Worm (Caenorhabditis elegans) whole organism, L3 larva: ENCODE results near the gene npr-20.

ENCODE experiments used
- R02D3.7 ChIP-seq: fragments of 150-350 bp; optimal IDR thresholded peaks from 2 replicates; lab custom pipeline; 2014; ENCODE audit warnings: missing biosample characterization, missing genetic modification characterization
- ZK546.5 ChIP-seq: sonication (generic microtip); optimal IDR thresholded peaks from 2 replicates; lab custom pipeline; 2017; ENCODE audit warnings: missing biosample characterization, missing genetic modification characterization
- aly-2 ChIP-seq: fragments of 150-350 bp; optimal IDR thresholded peaks from 2 replicates; lab custom pipeline; 2014; ENCODE audit warnings: missing biosample characterization, missing genetic modification characterization
- ama-1 ChIP-seq: fragments of 150-350 bp; optimal IDR thresholded peaks from 2 replicates; lab custom pipeline; 2018
- ceh-16 ChIP-seq: sonication (generic microtip); optimal IDR thresholded peaks from 2 replicates; lab custom pipeline; 2017; ENCODE audit warnings: missing biosample characterization, missing genetic modification characterization
- ceh-28 ChIP-seq: fragments of 150-350 bp; optimal IDR thresholded peaks from 2 replicates; lab custom pipeline; 2014; ENCODE audit warnings: missing biosample characterization, missing genetic modification reagents, missing genetic modification characterization
- ceh-82 ChIP-seq: fragments of 150-350 bp; optimal IDR thresholded peaks from 2 replicates; lab custom pipeline; 2014; ENCODE audit warnings: missing biosample characterization, missing genetic modification characterization
- ceh-9 ChIP-seq: sonication (generic microtip); optimal IDR thresholded peaks from 2 replicates; lab custom pipeline; 2018; ENCODE audit warnings: missing biosample characterization, missing genetic modification characterization
- daf-12 ChIP-seq: fragments of 150-350 bp; optimal IDR thresholded peaks from 2 replicates; lab custom pipeline; 2014; ENCODE audit warnings: missing biosample characterization, missing genetic modification reagents, missing genetic modification characterization
- egl-27 ChIP-seq: sonication (generic microtip); optimal IDR thresholded peaks from 4 replicates; lab custom pipeline; 2017; ENCODE audit warnings: missing biosample characterization, missing genetic modification reagents, missing genetic modification characterization
- egl-5 ChIP-seq: fragments of 150-350 bp; optimal IDR thresholded peaks from 2 replicates; lab custom pipeline; 2017; ENCODE audit warnings: missing biosample characterization, missing genetic modification reagents, missing genetic modification characterization, inconsistent platforms
- elt-1 ChIP-seq: fragments of 150-350 bp; optimal IDR thresholded peaks from 2 replicates; lab custom pipeline; 2014; ENCODE audit warnings: missing biosample characterization, missing genetic modification characterization
- elt-2 ChIP-seq: sonication (generic microtip); optimal IDR thresholded peaks from 2 replicates; lab custom pipeline; 2016; ENCODE audit warnings: missing genetic modification reagents, mild to moderate bottlenecking, missing genetic modification characterization, missing compliant biosample characterization
- elt-3 ChIP-seq, 3 experiments: fragments of 150-350 bp in 1 of 3; sonication (generic microtip) in 2 of 3; optimal IDR thresholded peaks; 2 replicates in 2 of 3; 4 replicates in 1 of 3; lab custom pipeline; 2014 to 2017; ENCODE audit warnings: missing biosample characterization in 3 of 3, missing genetic modification characterization in 3 of 3
- eor-1 ChIP-seq, 2 experiments: fragments of 150-350 bp; optimal IDR thresholded peaks; 2 replicates each; lab custom pipeline; 2014 to 2018; ENCODE audit warnings: missing biosample characterization in 2 of 2, missing genetic modification characterization in 2 of 2
- fkh-10 ChIP-seq: sonication (generic microtip); optimal IDR thresholded peaks from 2 replicates; lab custom pipeline; 2017; ENCODE audit warnings: missing biosample characterization, missing genetic modification reagents, missing genetic modification characterization
- fkh-2 ChIP-seq: fragments of 150-350 bp; optimal IDR thresholded peaks from 2 replicates; lab custom pipeline; 2014; ENCODE audit warnings: missing biosample characterization, missing genetic modification reagents, missing genetic modification characterization
- fos-1 ChIP-seq: fragments of 150-350 bp; optimal IDR thresholded peaks from 2 replicates; lab custom pipeline; 2014; ENCODE audit warnings: missing biosample characterization, missing genetic modification characterization
- hmg-11 ChIP-seq: sonication (generic microtip); optimal IDR thresholded peaks from 2 replicates; lab custom pipeline; 2016; ENCODE audit warnings: missing genetic modification characterization, missing compliant biosample characterization
- jun-1 ChIP-seq: fragments of 150-350 bp; optimal IDR thresholded peaks from 2 replicates; lab custom pipeline; 2014; ENCODE audit warnings: missing biosample characterization, missing genetic modification reagents, missing genetic modification characterization
- lin-15B ChIP-seq: fragments of 150-350 bp; optimal IDR thresholded peaks from 2 replicates; lab custom pipeline; 2014; ENCODE audit warnings: missing biosample characterization, missing genetic modification characterization
- lin-39 ChIP-seq: fragments of 150-350 bp; optimal IDR thresholded peaks from 2 replicates; lab custom pipeline; 2018; ENCODE audit warnings: missing biosample characterization, missing genetic modification reagents, missing genetic modification characterization
- lsy-12 ChIP-seq: sonication (generic microtip); optimal IDR thresholded peaks from 2 replicates; lab custom pipeline; 2016; ENCODE audit warnings: mild to moderate bottlenecking, missing genetic modification characterization, missing compliant biosample characterization
- mdl-1 ChIP-seq: fragments of 150-350 bp; optimal IDR thresholded peaks from 2 replicates; lab custom pipeline; 2014; ENCODE audit warnings: missing biosample characterization, missing genetic modification characterization
- mml-1 ChIP-seq: fragments of 150-350 bp; sonication (generic microtip); optimal IDR thresholded peaks from 3 replicates; lab custom pipeline; 2014; ENCODE audit warnings: missing biosample characterization, missing genetic modification characterization
- nfya-1 ChIP-seq: sonication (generic microtip); optimal IDR thresholded peaks from 2 replicates; lab custom pipeline; 2017; ENCODE audit warnings: missing genetic modification characterization, mild to moderate bottlenecking, missing compliant biosample characterization, antibody characterized with exemption, moderate library complexity; ENCODE audit not compliant: insufficient read depth
- nhr-11 ChIP-seq: fragments of 150-350 bp; optimal IDR thresholded peaks from 2 replicates; lab custom pipeline; 2014; ENCODE audit warnings: missing biosample characterization, missing genetic modification characterization
- nhr-12 ChIP-seq: fragments of 150-350 bp; optimal IDR thresholded peaks from 2 replicates; lab custom pipeline; 2014; ENCODE audit warnings: missing biosample characterization, missing genetic modification characterization
- nhr-23 ChIP-seq: fragments of 150-350 bp; optimal IDR thresholded peaks from 2 replicates; lab custom pipeline; 2014; ENCODE audit warnings: missing biosample characterization, missing genetic modification reagents, missing genetic modification characterization
- nhr-237 ChIP-seq: fragments of 150-350 bp; optimal IDR thresholded peaks from 2 replicates; lab custom pipeline; 2014; ENCODE audit warnings: missing biosample characterization, missing genetic modification characterization
- nhr-25 ChIP-seq: sonication (generic microtip); optimal IDR thresholded peaks from 2 replicates; lab custom pipeline; 2017; ENCODE audit warnings: missing biosample characterization, missing genetic modification characterization
- nhr-28 ChIP-seq: fragments of 150-350 bp; optimal IDR thresholded peaks from 2 replicates; lab custom pipeline; 2014; ENCODE audit warnings: missing biosample characterization, missing genetic modification characterization
- nhr-43 ChIP-seq: sonication (generic microtip); optimal IDR thresholded peaks from 2 replicates; lab custom pipeline; 2016; ENCODE audit warnings: mild to moderate bottlenecking, missing genetic modification characterization, missing compliant biosample characterization; ENCODE audit not compliant: poor library complexity, severe bottlenecking
- nhr-67 ChIP-seq: fragments of 150-350 bp; optimal IDR thresholded peaks from 2 replicates; lab custom pipeline; 2014; ENCODE audit warnings: missing biosample characterization, missing genetic modification characterization
- nhr-76 ChIP-seq: fragments of 150-350 bp; sonication (generic microtip); optimal IDR thresholded peaks from 5 replicates; lab custom pipeline; 2014; ENCODE audit warnings: missing biosample characterization, missing genetic modification characterization
- nhr-77 ChIP-seq: fragments of 150-350 bp; optimal IDR thresholded peaks from 2 replicates; lab custom pipeline; 2014; ENCODE audit warnings: missing biosample characterization, missing genetic modification characterization
- pha-4 ChIP-seq: fragments of 150-350 bp; optimal IDR thresholded peaks from 2 replicates; lab custom pipeline; 2014; ENCODE audit warnings: missing biosample characterization, missing genetic modification reagents, missing genetic modification characterization
- pqm-1 ChIP-seq: fragments of 150-350 bp; optimal IDR thresholded peaks from 2 replicates; lab custom pipeline; 2017; ENCODE audit warnings: missing biosample characterization, missing genetic modification characterization, inconsistent platforms
- sea-2 ChIP-seq: fragments of 150-350 bp; sonication (generic microtip); optimal IDR thresholded peaks from 4 replicates; lab custom pipeline; 2014; ENCODE audit warnings: missing biosample characterization, missing genetic modification reagents, missing genetic modification characterization
- skn-1 ChIP-seq: fragments of 150-350 bp; optimal IDR thresholded peaks from 2 replicates; lab custom pipeline; 2014; ENCODE audit warnings: missing biosample characterization, missing genetic modification characterization
- snpc-4 ChIP-seq: fragments of 150-350 bp; optimal IDR thresholded peaks from 2 replicates; lab custom pipeline; 2014; ENCODE audit warnings: missing biosample characterization, missing genetic modification characterization
- tbx-2 ChIP-seq: sonication (generic microtip); optimal IDR thresholded peaks from 2 replicates; lab custom pipeline; 2016; ENCODE audit warnings: mild to moderate bottlenecking, missing genetic modification characterization, missing compliant biosample characterization
- unc-39 ChIP-seq: sonication (generic microtip); optimal IDR thresholded peaks from 4 replicates; lab custom pipeline; 2017; ENCODE audit warnings: missing biosample characterization, missing genetic modification characterization
- unc-62 ChIP-seq: fragments of 150-350 bp; sonication (generic microtip); optimal IDR thresholded peaks from 4 replicates; lab custom pipeline; 2014; ENCODE audit warnings: missing biosample characterization, missing genetic modification reagents, missing genetic modification characterization
- zag-1 ChIP-seq: fragments of 150-350 bp; optimal IDR thresholded peaks from 2 replicates; lab custom pipeline; 2014; ENCODE audit warnings: missing biosample characterization, missing genetic modification characterization
- ztf-11 ChIP-seq: fragments of 150-350 bp; optimal IDR thresholded peaks from 2 replicates; lab custom pipeline; 2014; ENCODE audit warnings: missing biosample characterization, missing genetic modification characterization
- ztf-4 ChIP-seq: fragments of 150-350 bp; optimal IDR thresholded peaks from 2 replicates; lab custom pipeline; 2014; ENCODE audit warnings: missing biosample characterization, missing genetic modification characterization

Gene npr-20

DNA sequence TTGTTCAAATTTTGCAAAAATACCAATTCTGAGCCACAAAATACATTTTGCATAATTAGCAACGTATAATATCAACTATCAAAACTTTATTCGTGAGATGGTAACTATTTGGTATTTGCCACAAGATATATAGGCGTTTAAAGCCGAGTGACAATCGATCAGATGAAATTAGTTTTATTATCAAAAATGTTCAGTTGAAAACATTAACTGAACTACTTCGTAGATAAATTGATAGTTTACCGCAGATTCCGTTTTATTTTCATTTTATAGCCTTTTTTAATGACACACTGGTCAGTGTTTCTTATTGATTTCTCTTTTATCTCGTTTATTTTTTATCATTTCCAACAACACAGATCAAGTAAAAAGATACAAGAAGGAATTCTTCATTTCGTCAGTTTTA, 47.8 kb downstream of the npr-20 start:
- TF ChIP-seq nhr-43: peak; percentile 33
- TF ChIP-seq egl-27 (tag; lab: Kevin White, UChicago): no peak
- TF ChIP-seq nhr-11 (tag; lab: Kevin White, UChicago): no peak
- TF ChIP-seq pha-4: no peak
- TF ChIP-seq nhr-23: peak; percentile 43
- TF ChIP-seq zag-1 (tag; lab: Kevin White, UChicago): no peak
- TF ChIP-seq daf-12 (tag; lab: Kevin White, UChicago): no peak
- no peak for TF ChIP-seq ceh-82 (tag; lab: Kevin White, UChicago)
- TF ChIP-seq unc-62: no peak
- TF ChIP-seq ama-1 (lab: Kevin White, UChicago): no peak
- TF ChIP-seq lin-15B (tag; lab: Kevin White, UChicago): no peak
- no peak for TF ChIP-seq ztf-4
- TF ChIP-seq ceh-16 (tag; lab: Kevin White, UChicago): no peak
- TF ChIP-seq fos-1 (tag; lab: Kevin White, UChicago): no peak
- TF ChIP-seq lsy-12 (tag; lab: Kevin White, UChicago): no peak
- TF ChIP-seq nhr-25: peak; percentile 49
- TF ChIP-seq nhr-67 (tag; lab: Kevin White, UChicago): no peak
- no peak for TF ChIP-seq aly-2 (tag; lab: Kevin White, UChicago)
- no peak for TF ChIP-seq skn-1 (tag; lab: Kevin White, UChicago)

DNA sequence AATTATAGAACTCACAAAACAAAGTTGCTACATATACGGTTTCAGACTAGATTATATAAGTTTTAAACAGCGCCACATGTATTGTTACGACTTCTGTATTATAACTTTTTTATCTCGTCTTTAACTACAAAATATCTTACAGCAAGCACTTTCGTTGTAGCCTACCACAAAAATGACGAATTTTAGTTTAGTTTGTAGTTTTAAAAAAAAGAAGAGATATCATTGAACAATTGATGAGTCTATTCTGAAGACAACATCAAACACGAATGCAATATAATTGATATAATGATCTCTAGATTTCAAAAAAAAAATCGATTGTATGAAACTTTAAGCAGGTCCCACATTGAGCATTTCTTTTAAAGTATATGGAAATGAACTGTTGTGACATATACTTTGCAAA, 50.7 kb downstream of the npr-20 start:
- no peak for TF ChIP-seq snpc-4
- no peak for TF ChIP-seq elt-2 (tag; lab: Kevin White, UChicago)
- TF ChIP-seq lin-39 (tag; lab: Kevin White, UChicago): no peak
- TF ChIP-seq ceh-82 (tag; lab: Kevin White, UChicago): no peak
- no peak for TF ChIP-seq ceh-9 (tag; lab: Kevin White, UChicago)
- peak; percentile 25 for TF ChIP-seq nhr-43
- peak in 1 of 3 experiments; percentile 20 for TF ChIP-seq elt-3 (tag; optimal IDR thresholded peaks at IDR 0.05; lab: Kevin White, UChicago)
- TF ChIP-seq eor-1 (tag; optimal IDR thresholded peaks at IDR 0.05; lab: Kevin White, UChicago): no peak
- TF ChIP-seq, all 47 proteins: peak for 2

DNA sequence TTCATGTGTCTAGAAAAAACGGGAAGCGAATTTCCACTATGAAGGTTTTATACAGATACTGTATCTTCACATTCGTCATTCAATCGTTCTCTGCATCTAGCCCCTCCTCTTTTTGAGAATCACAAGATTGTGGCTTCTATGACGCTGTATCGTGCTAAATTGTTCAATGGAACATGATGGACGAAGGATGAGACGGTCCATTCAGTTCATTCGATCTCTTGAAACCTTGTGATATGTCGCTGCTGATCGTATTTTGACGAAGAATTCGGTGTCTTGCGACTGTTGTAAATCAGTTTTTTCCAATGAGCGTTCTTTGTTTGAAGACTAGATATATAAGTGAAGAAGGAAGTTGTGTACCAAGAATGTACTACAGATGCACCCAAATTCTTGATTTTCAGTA, 51.3 kb downstream of the npr-20 start:
- TF ChIP-seq R02D3.7 (no peak), nfya-1 (peak; percentile 21), nhr-67 (tag; lab: Kevin White, UChicago) (no peak), sea-2 (no peak), mml-1 (tag; lab: Kevin White, UChicago) (no peak), nhr-11 (tag; lab: Kevin White, UChicago) (peak; percentile 30), elt-3 (tag; optimal IDR thresholded peaks at IDR 0.05; lab: Kevin White, UChicago) (peak in 2 of 3 experiments; percentile 60 to 88), hmg-11 (tag; lab: Kevin White, UChicago) (no peak), eor-1 (tag; optimal IDR thresholded peaks at IDR 0.05; lab: Kevin White, UChicago) (no peak), fos-1 (tag; lab: Kevin White, UChicago) (no peak), skn-1 (tag; lab: Kevin White, UChicago) (no peak), daf-12 (tag; lab: Kevin White, UChicago) (no peak), jun-1 (peak; percentile 61), tbx-2 (no peak), fkh-10 (GFP tag; lab: Kevin White, UChicago) (no peak), nhr-237 (tag; lab: Kevin White, UChicago) (no peak), ztf-4 (no peak), elt-2 (tag; lab: Kevin White, UChicago) (no peak), egl-27 (tag; lab: Kevin White, UChicago) (no peak), nhr-77 (tag; lab: Kevin White, UChicago) (no peak), ZK546.5 (no peak), ceh-82 (tag; lab: Kevin White, UChicago) (no peak), elt-1 (peak; percentile 55), aly-2 (tag; lab: Kevin White, UChicago) (no peak), snpc-4 (no peak), nhr-23 (peak; percentile 86), lsy-12 (tag; lab: Kevin White, UChicago) (no peak), fkh-2 (tag; lab: Kevin White, UChicago) (no peak), unc-39 (tag; lab: Kevin White, UChicago) (no peak), nhr-43 (peak; percentile 98), unc-62 (no peak), nhr-12 (tag; lab: Kevin White, UChicago) (no peak), ztf-11 (tag; lab: Kevin White, UChicago) (no peak), ama-1 (lab: Kevin White, UChicago) (no peak), lin-15B (tag; lab: Kevin White, UChicago) (no peak), ceh-9 (tag; lab: Kevin White, UChicago) (no peak), nhr-76 (tag; lab: Kevin White, UChicago) (peak; percentile 30), egl-5 (tag; lab: Kevin White, UChicago) (no peak), nhr-28 (no peak), ceh-28 (tag; lab: Kevin White, UChicago) (peak; percentile 27), pha-4 (no peak), mdl-1 (tag; lab: Kevin White, UChicago) (no peak), pqm-1 (tag; lab: Kevin White, UChicago) (no peak), nhr-25 (peak; percentile 73), ceh-16 (tag; lab: Kevin White, UChicago) (no peak), zag-1 (tag; lab: Kevin White, UChicago) (no peak)
